Fruit fly (Drosophila melanogaster) whole organism, pupa: ENCODE results near the gene CG9641.

ENCODE experiments used
- CG8301 ChIP-seq: fragments of 200-800 bp; sonication (Bioruptor generic); optimal IDR thresholded peaks from 2 replicates; lab custom pipeline; 2018; ENCODE audit warnings: missing biosample characterization, mild to moderate bottlenecking, missing genetic modification characterization
- D1 ChIP-seq: fragments of 200-800 bp; sonication (Bioruptor generic); optimal IDR thresholded peaks from 2 replicates; lab custom pipeline; 2018; ENCODE audit warnings: missing biosample characterization, mild to moderate bottlenecking, missing genetic modification characterization, moderate library complexity
- Ets98B ChIP-seq: fragments of 200-800 bp; sonication (Bioruptor generic); IDR thresholded peaks from 2 replicates; pipeline ENCODE4 v1.3.6; 2022; ENCODE audit warnings: missing biosample characterization, missing genetic modification characterization
- Snoo ChIP-seq: fragments of 200-800 bp; sonication (Bioruptor generic); optimal IDR thresholded peaks from 3 replicates; lab custom pipeline; 2017; ENCODE audit warnings: missing biosample characterization, mild to moderate bottlenecking, missing genetic modification characterization, inconsistent platforms
- fd96Ca ChIP-seq: fragments of 200-800 bp; sonication (Bioruptor generic); IDR thresholded peaks from 3 replicates; pipeline ENCODE4 v1.3.6; 2022; ENCODE audit warnings: missing biosample characterization, missing genetic modification characterization

dm6 chr2L:3001953-3002352, 25.3 kb upstream of the CG9641 start:
- TF ChIP-seq fd96Ca (GFP tag; lab: Robert Waterston, UW) (no peak), D1 (no peak), Snoo (tag; lab: Kevin White, UChicago) (no peak), Ets98B (GFP tag; lab: Robert Waterston, UW) (peak; percentile 53; the same call in 1 of the 2 replicates), CG8301 (peak; percentile 69)
